Worm (Caenorhabditis elegans) whole organism, L4/young adult: Measurements from ENCODE around the gene srh-62.

ENCODE experiments used
- dao-5 ChIP-seq: sonication (generic microtip); optimal IDR thresholded peaks from 2 replicates; lab custom pipeline; 2016; ENCODE audit warnings: missing genotype, missing genetic modification characterization, moderate library complexity, missing compliant biosample characterization
- him-1 ChIP-seq: sonication (generic microtip); optimal IDR thresholded peaks from 2 replicates; lab custom pipeline; 2016; ENCODE audit warnings: missing genotype, missing genetic modification reagents, missing genetic modification characterization, missing compliant biosample characterization

- TF ChIP-seq him-1 (tag; lab: Kevin White, UChicago) (no peak), dao-5 (tag; lab: Kevin White, UChicago) (no peak)
Measured at ce11 chrV:351787-352186, 51.1 kb downstream of the srh-62 start.
